Worm (Caenorhabditis elegans): ENCODE data around the gene nfyc-1.

nfyc-1 gene

ce11 chrII:21953-22352 is 21.8 kb upstream of the nfyc-1 start:
- TF ChIP-seq F23B12.7 (tag; optimal IDR thresholded peaks at IDR 0.05; ENCODE audit: insufficient read depth) (no peak), ekl-4 (GFP tag; IDR thresholded peaks at IDR 0.05) (no peak), C06A6.2 (GFP tag; conservative IDR thresholded peaks at IDR 0.05) (no peak), ztf-28 (GFP tag; IDR thresholded peaks at IDR 0.05) (no peak), rpc-1 (optimal IDR thresholded peaks at IDR 0.05) (no peak), rpc-1 (tag; optimal IDR thresholded peaks at IDR 0.05) (no peak), ets-4 (GFP tag; optimal IDR thresholded peaks at IDR 0.05) (no peak), F57A8.1 (GFP tag; optimal IDR thresholded peaks at IDR 0.05) (no peak)

- TF ChIP-seq F49E8.2 (tag; optimal IDR thresholded peaks at IDR 0.05; ENCODE audit: insufficient read depth) = no peak
- no peak for TF ChIP-seq Y67H2A.10 (GFP tag; conservative IDR thresholded peaks at IDR 0.05)
- TF ChIP-seq F10E7.11 (tag; optimal IDR thresholded peaks at IDR 0.05) = no peak
- no peak for TF ChIP-seq athp-1 (tag; optimal IDR thresholded peaks at IDR 0.05)
- TF ChIP-seq C17E4.6 (GFP tag; IDR thresholded peaks at IDR 0.05) = no peak
- TF ChIP-seq attf-5 (GFP tag; optimal IDR thresholded peaks at IDR 0.05) = no peak
- TF ChIP-seq Y53F4B.3 (GFP tag; IDR thresholded peaks at IDR 0.05) = no peak
- TF ChIP-seq cebp-2 (GFP tag; IDR thresholded peaks at IDR 0.05) = no peak
- no peak for TF ChIP-seq F22D6.2 (tag; optimal IDR thresholded peaks at IDR 0.05)
- no peak for TF ChIP-seq lag-1 (GFP tag; IDR thresholded peaks at IDR 0.05)
Measured at ce11 chrII:23025-23424, 20.7 kb upstream of the nfyc-1 start, which contains the start of gene sqt-2. sqt-2 (plus strand) TSS chrII:23325.

- TF ChIP-seq ceh-40 (GFP tag; IDR thresholded peaks at IDR 0.05) = no peak
- no peak for TF ChIP-seq dpff-1 (tag; optimal IDR thresholded peaks at IDR 0.05)
- TF ChIP-seq dox-1 (GFP tag; IDR thresholded peaks at IDR 0.05) = 0 out of 2 replicates have a peak, but pooled peaks have one; percentile 12
- 0 out of 2 replicates have a peak, but pooled peaks have one; percentile 13 for TF ChIP-seq hsf-1 (GFP tag; IDR thresholded peaks at IDR 0.05)
- TF ChIP-seq unc-62 (GFP tag; optimal IDR thresholded peaks at IDR 0.05) = no peak
- no peak for TF ChIP-seq Y95B8A.8 (GFP tag; IDR thresholded peaks at IDR 0.05)
- no peak for TF ChIP-seq zim-3 (tag; optimal IDR thresholded peaks at IDR 0.05)
- TF ChIP-seq K11D2.4 (GFP tag; IDR thresholded peaks at IDR 0.05) = no peak
- no peak for TF ChIP-seq ceh-91 (GFP tag; IDR thresholded peaks at IDR 0.05)
- TF ChIP-seq sdz-38 (tag; optimal IDR thresholded peaks at IDR 0.05) = no peak
- TF ChIP-seq F57A8.1 (GFP tag; optimal IDR thresholded peaks at IDR 0.05) = no peak
- TF ChIP-seq nhr-27 (tag; optimal IDR thresholded peaks at IDR 0.05) = no peak
- no peak for TF ChIP-seq let-607 (tag; optimal IDR thresholded peaks at IDR 0.05)
- TF ChIP-seq K12H6.12 (tag; optimal IDR thresholded peaks at IDR 0.05) = no peak
- no peak for TF ChIP-seq D2030.7 (GFP tag; IDR thresholded peaks at IDR 0.05)
- peak; percentile 68 for TF ChIP-seq zfh-2 (GFP tag; conservative IDR thresholded peaks at IDR 0.05)
- no peak for TF ChIP-seq Y53F4B.3 (GFP tag; IDR thresholded peaks at IDR 0.05)
- TF ChIP-seq atf-7 (tag; optimal IDR thresholded peaks at IDR 0.05) = no peak
- no peak for TF ChIP-seq xnd-1 (tag; optimal IDR thresholded peaks at IDR 0.05)
- TF ChIP-seq sea-2 (GFP tag; IDR thresholded peaks at IDR 0.05) = no peak
- TF ChIP-seq F52B5.7 (tag; optimal IDR thresholded peaks at IDR 0.05) = no peak
- no peak for TF ChIP-seq lsy-27 (tag; optimal IDR thresholded peaks at IDR 0.05; ENCODE audit: borderline replicate concordance, insufficient read depth)
- TF ChIP-seq snpc-1.3 (tag; optimal IDR thresholded peaks at IDR 0.05; ENCODE audit: insufficient read depth) = no peak
- TF ChIP-seq hrde-1 (tag; optimal IDR thresholded peaks at IDR 0.05; ENCODE audit: borderline replicate concordance) = no peak
Measured at ce11 chrII:23739-24138, 20.0 kb upstream of the nfyc-1 start.

All from whole organism, young adult.